Worm (Caenorhabditis elegans): ENCODE measurements around the gene ZC449.5.

- TF ChIP-seq ztf-11 (tag; optimal IDR thresholded peaks at IDR 0.05): no peak
- no peak for TF ChIP-seq hlh-30 (tag; optimal IDR thresholded peaks at IDR 0.05; ENCODE audit: insufficient read depth)
- TF ChIP-seq zag-1 (tag; optimal IDR thresholded peaks at IDR 0.05): no peak
- TF ChIP-seq unc-62 (GFP tag; optimal IDR thresholded peaks at IDR 0.05 in 1 of 2): no peak
- no peak for TF ChIP-seq unc-62 (tag; optimal IDR thresholded peaks at IDR 0.05)
- TF ChIP-seq Y48G9A.11 (GFP tag; IDR thresholded peaks at IDR 0.05): no peak
Measured at ce11 chrX:5071025-5071424, 33.5 kb upstream of the ZC449.5 start.

All from whole organism, L4 larva.